Worm (Caenorhabditis elegans) whole organism, young adult: Measurements from ENCODE around the gene unc-77.

Source experiments
- D2030.7 ChIP-seq: fragments of 200-800 bp; sonication (Bioruptor generic); IDR thresholded peaks from 2 replicates; pipeline ENCODE4 v1.3.6; 2022; ENCODE audit warnings: missing genetic modification reagents, missing genetic modification characterization, missing compliant biosample characterization
- T07F8.4 ChIP-seq: sonication (generic microtip); optimal IDR thresholded peaks from 2 replicates; lab custom pipeline; 2016; ENCODE audit warnings: mild to moderate bottlenecking, missing genetic modification characterization, moderate library complexity, missing compliant biosample characterization
- T26A5.8 ChIP-seq: sonication (generic microtip); optimal IDR thresholded peaks from 2 replicates; lab custom pipeline; 2016; ENCODE audit warnings: missing genetic modification characterization, missing compliant biosample characterization
- Y79H2A.3 ChIP-seq: fragments of 200-800 bp; sonication (Bioruptor generic); conservative IDR thresholded peaks from 2 replicates; pipeline ENCODE4 v1.3.6; 2022; ENCODE audit warnings: missing genetic modification reagents, missing genetic modification characterization, missing compliant biosample characterization
- attf-3 ChIP-seq: fragments of 200-800 bp; sonication (Bioruptor generic); conservative IDR thresholded peaks from 2 replicates; pipeline ENCODE4 v1.3.6; 2022; ENCODE audit warnings: missing genetic modification reagents, missing genetic modification characterization, missing compliant biosample characterization
- attf-6 ChIP-seq: fragments of 200-800 bp; sonication (Bioruptor generic); IDR thresholded peaks from 2 replicates; pipeline ENCODE4 v1.3.6; 2022; ENCODE audit warnings: missing genetic modification reagents, missing genetic modification characterization, missing compliant biosample characterization
- bed-1 ChIP-seq: fragments of 200-800 bp; sonication (Bioruptor generic); IDR thresholded peaks from 2 replicates; pipeline ENCODE4 v1.3.6; 2022; ENCODE audit warnings: missing genetic modification reagents, missing genetic modification characterization, missing compliant biosample characterization
- bed-2 ChIP-seq: fragments of 200-800 bp; sonication (Bioruptor generic); IDR thresholded peaks from 2 replicates; pipeline ENCODE4 v1.3.6; 2022; ENCODE audit warnings: missing genetic modification reagents, missing genetic modification characterization, missing compliant biosample characterization
- ccch-3 ChIP-seq: fragments of 200-800 bp; sonication (Bioruptor generic); optimal IDR thresholded peaks from 2 replicates; lab custom pipeline; 2018; ENCODE audit warnings: mild to moderate bottlenecking, missing genetic modification characterization, missing compliant biosample characterization
- dpl-1 ChIP-seq: fragments of 150-350 bp; optimal IDR thresholded peaks from 2 replicates; lab custom pipeline; 2014; ENCODE audit warnings: missing biosample characterization, missing genetic modification reagents, missing genetic modification characterization
- egl-44 ChIP-seq: fragments of 200-800 bp; sonication (Bioruptor generic); IDR thresholded peaks from 2 replicates; pipeline ENCODE4 v1.3.6; 2022; ENCODE audit warnings: missing genetic modification reagents, missing genetic modification characterization, missing compliant biosample characterization
- ets-4 ChIP-seq: fragments of 200-800 bp; sonication (Bioruptor generic); optimal IDR thresholded peaks from 2 replicates; lab custom pipeline; 2018; ENCODE audit warnings: mild to moderate bottlenecking, missing genetic modification characterization, missing compliant biosample characterization
- fkh-3 ChIP-seq: sonication (generic microtip); optimal IDR thresholded peaks from 2 replicates; lab custom pipeline; 2016; ENCODE audit warnings: mild to moderate bottlenecking, missing genetic modification characterization, missing compliant biosample characterization
- hlh-26 ChIP-seq: fragments of 200-800 bp; sonication (Bioruptor generic); conservative IDR thresholded peaks from 2 replicates; pipeline ENCODE4 v1.3.6; 2022; ENCODE audit warnings: missing genetic modification reagents, missing genetic modification characterization, missing compliant biosample characterization
- hmg-1.2 ChIP-seq: fragments of 200-800 bp; sonication (Bioruptor generic); IDR thresholded peaks from 2 replicates; pipeline ENCODE4 v1.3.6; 2022; ENCODE audit warnings: missing genetic modification reagents, missing genetic modification characterization, missing compliant biosample characterization
- let-526 ChIP-seq: fragments of 200-800 bp; sonication (Bioruptor generic); IDR thresholded peaks from 2 replicates; pipeline ENCODE4 v1.3.6; 2022; ENCODE audit warnings: missing genetic modification reagents, missing genetic modification characterization, missing compliant biosample characterization
- madf-10 ChIP-seq: sonication (generic microtip); optimal IDR thresholded peaks from 2 replicates; lab custom pipeline; 2016; ENCODE audit warnings: mild to moderate bottlenecking, missing genetic modification characterization, missing compliant biosample characterization
- madf-3 ChIP-seq: fragments of 200-800 bp; sonication (Bioruptor generic); IDR thresholded peaks from 2 replicates; pipeline ENCODE4 v1.3.6; 2022; ENCODE audit warnings: missing genetic modification reagents, missing genetic modification characterization, missing compliant biosample characterization
- madf-8 ChIP-seq: fragments of 200-800 bp; sonication (Bioruptor generic); conservative IDR thresholded peaks from 2 replicates; pipeline ENCODE4 v1.3.6; 2022; ENCODE audit warnings: missing genetic modification reagents, missing genetic modification characterization, missing compliant biosample characterization
- nfya-2 ChIP-seq: fragments of 200-800 bp; sonication (Bioruptor generic); IDR thresholded peaks from 2 replicates; pipeline ENCODE4 v1.3.6; 2022; ENCODE audit warnings: missing genetic modification reagents, missing genetic modification characterization, missing compliant biosample characterization
- pbrm-1 ChIP-seq: fragments of 200-800 bp; sonication (Bioruptor generic); IDR thresholded peaks from 2 replicates; pipeline ENCODE4 v1.3.6; 2022; ENCODE audit warnings: missing genetic modification reagents, missing genetic modification characterization, missing compliant biosample characterization
- pha-4 ChIP-seq: fragments of 150-350 bp; sonication (generic microtip); optimal IDR thresholded peaks from 2 replicates; lab custom pipeline; 2014; ENCODE audit warnings: missing biosample characterization, missing genetic modification reagents, missing genetic modification characterization
- rcor-1 ChIP-seq: fragments of 200-800 bp; sonication (Bioruptor generic); IDR thresholded peaks from 2 replicates; pipeline ENCODE4 v1.3.6; 2022; ENCODE audit warnings: missing genetic modification reagents, missing genetic modification characterization, missing compliant biosample characterization
- repo-1 ChIP-seq: sonication (generic microtip); optimal IDR thresholded peaks from 2 replicates; lab custom pipeline; 2017; ENCODE audit warnings: mild to moderate bottlenecking, missing genetic modification characterization, missing compliant biosample characterization
- rpc-1 ChIP-seq, 2 experiments: fragments of 150-350 bp in 1 of 2; sonication (generic microtip) in 1 of 2; optimal IDR thresholded peaks; 2 replicates each; lab custom pipeline; 2014 to 2018; ENCODE audit warnings: missing biosample characterization in 1 of 2, missing genetic modification characterization in 1 of 2, missing genetic modification reagents in 1 of 2, missing genotype in 1 of 2
- sdz-38 ChIP-seq: sonication (generic microtip); optimal IDR thresholded peaks from 2 replicates; lab custom pipeline; 2016; ENCODE audit warnings: missing genotype, missing genetic modification characterization, missing compliant biosample characterization
- snpc-1.1 ChIP-seq: sonication (generic microtip); optimal IDR thresholded peaks from 2 replicates; lab custom pipeline; 2017; ENCODE audit warnings: missing genetic modification characterization, mild to moderate bottlenecking, missing compliant biosample characterization, antibody characterized with exemption, moderate library complexity, missing genotype, missing genetic modification reagents; ENCODE audit not compliant: insufficient read depth
- snpc-4 ChIP-seq, 5 experiments: fragments of 150-350 bp in 1 of 5; sonication (generic microtip) in 4 of 5; optimal IDR thresholded peaks; 2 replicates each; lab custom pipeline; 2014 to 2018; ENCODE audit warnings: missing genetic modification characterization in 5 of 5, missing biosample characterization in 3 of 5, antibody characterized with exemption in 2 of 5, mild to moderate bottlenecking in 2 of 5, missing compliant biosample characterization in 2 of 5, missing genotype in 2 of 5, moderate library complexity in 2 of 5, missing genetic modification reagents in 1 of 5
- somi-1 ChIP-seq: fragments of 200-800 bp; sonication (Bioruptor generic); optimal IDR thresholded peaks from 2 replicates; lab custom pipeline; 2018; ENCODE audit warnings: mild to moderate bottlenecking, missing genetic modification characterization, missing compliant biosample characterization
- ztf-28 ChIP-seq: fragments of 200-800 bp; sonication (Bioruptor generic); IDR thresholded peaks from 2 replicates; pipeline ENCODE4 v1.3.6; 2022; ENCODE audit warnings: missing genetic modification reagents, missing genetic modification characterization, missing compliant biosample characterization

The unc-77 gene

ce11 chrIV:6149359-6149758 lies 34.3 kb downstream of the unc-77 start:
- TF ChIP-seq attf-6 (GFP tag; lab: Robert Waterston, UW), result no peak
- TF ChIP-seq sdz-38, result no peak
- no peak for TF ChIP-seq hlh-26 (GFP tag; lab: Robert Waterston, UW)
- TF ChIP-seq bed-1 (GFP tag; lab: Robert Waterston, UW), result no peak
- TF ChIP-seq Y79H2A.3, result no peak
- TF ChIP-seq pha-4 (tag; lab: Kevin White, UChicago), result no peak
- TF ChIP-seq somi-1 (GFP tag; lab: Kevin White, UChicago), result no peak
- no peak for TF ChIP-seq D2030.7 (GFP tag; lab: Robert Waterston, UW)
- no peak for TF ChIP-seq ets-4 (GFP tag; lab: Kevin White, UChicago)
- no peak for TF ChIP-seq madf-3
- no peak for TF ChIP-seq repo-1
- no peak for TF ChIP-seq dpl-1 (GFP tag; lab: Kevin White, UChicago)
- TF ChIP-seq let-526, result no peak
- no peak for TF ChIP-seq T26A5.8 (tag; lab: Kevin White, UChicago)

- no peak for TF ChIP-seq pha-4 (tag; lab: Kevin White, UChicago)
- TF ChIP-seq ccch-3, result no peak
- no peak for TF ChIP-seq T26A5.8 (tag; lab: Kevin White, UChicago)
- TF ChIP-seq fkh-3 (tag; lab: Kevin White, UChicago), result no peak
- no peak for TF ChIP-seq rcor-1 (GFP tag; lab: Robert Waterston, UW)
- no peak for TF ChIP-seq T07F8.4 (tag; lab: Kevin White, UChicago)
- no peak for TF ChIP-seq madf-8 (GFP tag; lab: Robert Waterston, UW)
- no peak for TF ChIP-seq dpl-1 (GFP tag; lab: Kevin White, UChicago)
- TF ChIP-seq hmg-1.2 (GFP tag; lab: Robert Waterston, UW), result no peak
- TF ChIP-seq nfya-2 (GFP tag; lab: Robert Waterston, UW), result no peak
Observed at ce11 chrIV:6145984-6146383, 37.7 kb downstream of the unc-77 start.

- TF ChIP-seq hmg-1.2 (GFP tag; lab: Robert Waterston, UW) (peak; percentile 70), ztf-28 (GFP tag; lab: Robert Waterston, UW) (no peak)
Observed at ce11 chrIV:6140700-6141099, 43.0 kb downstream of the unc-77 start.

- TF ChIP-seq attf-6 (GFP tag; lab: Robert Waterston, UW) (0 out of 2 replicates have a peak, but pooled peaks have one; percentile 11), snpc-4 (GFP tag; optimal IDR thresholded peaks at IDR 0.05; lab: Kevin White, UChicago) (peak; percentile 3), snpc-4 (tag; optimal IDR thresholded peaks at IDR 0.05; lab: Kevin White, UChicago) (peak; percentile 62 to 93 (median 81)), snpc-1.1 (tag; lab: Kevin White, UChicago) (peak; percentile 79), hmg-1.2 (GFP tag; lab: Robert Waterston, UW) (peak; percentile 59), pbrm-1 (GFP tag; lab: Robert Waterston, UW) (peak; percentile 81)
Observed at ce11 chrIV:6140260-6140659, 43.4 kb downstream of the unc-77 start.

ce11 chrIV:6135592-6135991 lies 48.1 kb downstream of the unc-77 start:
- TF ChIP-seq madf-10 (tag; lab: Kevin White, UChicago), result no peak

- no peak for TF ChIP-seq sdz-38
Observed at ce11 chrIV:6134639-6135038, 49.0 kb downstream of the unc-77 start.

ce11 chrIV:6130437-6130836 lies 53.2 kb downstream of the unc-77 start:
- TF ChIP-seq egl-44 (GFP tag; lab: Robert Waterston, UW) (no peak), bed-2 (GFP tag; lab: Robert Waterston, UW) (no peak), ets-4 (GFP tag; lab: Kevin White, UChicago) (no peak), attf-3 (no peak), rpc-1 (optimal IDR thresholded peaks at IDR 0.05; lab: Kevin White, UChicago) (no peak), rpc-1 (tag; optimal IDR thresholded peaks at IDR 0.05; lab: Kevin White, UChicago) (no peak)
